Fruit fly (Drosophila melanogaster) whole organism, adult: ENCODE measurements around the gene CG9395.

Experiments used
- CG11617 ChIP-seq: fragments of 200-800 bp; sonication (Bioruptor generic); optimal IDR thresholded peaks from 2 replicates; lab custom pipeline; 2017; ENCODE audit warnings: mild to moderate bottlenecking, missing biosample characterization, missing genetic modification reagents, missing genetic modification characterization
- CG12768 ChIP-seq: fragments of 200-800 bp; sonication (Bioruptor generic); optimal IDR thresholded peaks from 2 replicates; lab custom pipeline; 2017; ENCODE audit warnings: missing biosample characterization, missing genetic modification characterization, mild to moderate bottlenecking, moderate library complexity, missing genetic modification reagents
- CG14711 ChIP-seq: fragments of 200-800 bp; sonication (Bioruptor generic); optimal IDR thresholded peaks from 2 replicates; lab custom pipeline; 2018; ENCODE audit warnings: missing biosample characterization, mild to moderate bottlenecking, missing genetic modification characterization, moderate library complexity
- CG1620 ChIP-seq: fragments of 200-800 bp; sonication (Bioruptor generic); optimal IDR thresholded peaks from 2 replicates; lab custom pipeline; 2016; ENCODE audit warnings: missing biosample characterization, missing genetic modification characterization
- CG33017 ChIP-seq: fragments of 200-800 bp; sonication (Bioruptor generic); optimal IDR thresholded peaks from 2 replicates; lab custom pipeline; 2018; ENCODE audit warnings: missing biosample characterization, mild to moderate bottlenecking, missing genetic modification characterization, moderate library complexity
- CG5204 ChIP-seq: fragments of 200-800 bp; sonication (Bioruptor generic); optimal IDR thresholded peaks from 2 replicates; lab custom pipeline; 2016; ENCODE audit warnings: missing biosample characterization, missing genetic modification characterization
- CG7045 ChIP-seq: fragments of 200-800 bp; sonication (Bioruptor generic); optimal IDR thresholded peaks from 2 replicates; lab custom pipeline; 2017; ENCODE audit warnings: missing biosample characterization, mild to moderate bottlenecking, missing genetic modification characterization
- CG7101 ChIP-seq: fragments of 200-800 bp; sonication (Bioruptor generic); optimal IDR thresholded peaks from 2 replicates; lab custom pipeline; 2018; ENCODE audit warnings: missing biosample characterization, mild to moderate bottlenecking, missing genetic modification characterization, moderate library complexity
- Clk ChIP-seq: fragments of 200-800 bp; sonication (Bioruptor generic); optimal IDR thresholded peaks from 2 replicates; lab custom pipeline; 2017; ENCODE audit warnings: missing biosample characterization, missing genetic modification characterization
- Crg-1 ChIP-seq: fragments of 200-800 bp; sonication (Bioruptor generic); optimal IDR thresholded peaks from 2 replicates; lab custom pipeline; 2016; ENCODE audit warnings: missing biosample characterization, missing genetic modification characterization
- Hr96 ChIP-seq: fragments of 200-800 bp; sonication (Bioruptor generic); optimal IDR thresholded peaks from 2 replicates; lab custom pipeline; 2016; ENCODE audit warnings: missing biosample characterization, missing genetic modification characterization
- Mnt ChIP-seq: fragments of 200-800 bp; sonication (Bioruptor generic); optimal IDR thresholded peaks from 2 replicates; lab custom pipeline; 2016; ENCODE audit warnings: missing biosample characterization, mild to moderate bottlenecking, missing genetic modification characterization
- bab1 ChIP-seq: fragments of 200-800 bp; sonication (Bioruptor generic); optimal IDR thresholded peaks from 3 replicates; lab custom pipeline; 2019; ENCODE audit warnings: missing biosample characterization, mild to moderate bottlenecking, missing genetic modification characterization, moderate library complexity
- cic ChIP-seq: fragments of 200-800 bp; sonication (Bioruptor generic); optimal IDR thresholded peaks from 2 replicates; lab custom pipeline; 2017; ENCODE audit warnings: missing biosample characterization, mild to moderate bottlenecking, missing genetic modification characterization, moderate library complexity
- cnc ChIP-seq, 2 experiments: fragments of >200 bp; optimal IDR thresholded peaks; 2 replicates each; lab custom pipeline; 2017
- kay ChIP-seq: fragments of 200-800 bp; sonication (Bioruptor generic); peaks from one replicate; lab custom pipeline; 2016; ENCODE audit warnings: missing biosample characterization, missing genetic modification characterization, borderline replicate concordance
- ovo ChIP-seq: fragments of 200-800 bp; sonication (Bioruptor generic); optimal IDR thresholded peaks from 2 replicates; lab custom pipeline; 2016; ENCODE audit warnings: missing biosample characterization, missing genetic modification characterization
- pad ChIP-seq: fragments of 200-800 bp; sonication (Bioruptor generic); optimal IDR thresholded peaks from 3 replicates; lab custom pipeline; 2017; ENCODE audit warnings: missing biosample characterization, missing genetic modification characterization, mild to moderate bottlenecking, moderate library complexity, missing genetic modification reagents
- tj ChIP-seq: fragments of 200-800 bp; sonication (Bioruptor generic); optimal IDR thresholded peaks from 3 replicates; lab custom pipeline; 2017; ENCODE audit warnings: missing biosample characterization, mild to moderate bottlenecking, missing genetic modification characterization, moderate library complexity
- toe ChIP-seq: fragments of 200-800 bp; sonication (Bioruptor generic); optimal IDR thresholded peaks from 2 replicates; lab custom pipeline; 2016; ENCODE audit warnings: missing biosample characterization, missing genetic modification characterization

Gene CG9395

dm6 chr2L:13361465-13361864 lies 6.6 kb upstream of the CG9395 start, which contains the start of gene CG9377:
TSS of gene CG9377 (minus strand) at chr2L:13361565.
- TF ChIP-seq CG7101 (tag; lab: Kevin White, UChicago) (no peak), cnc (optimal IDR thresholded peaks at IDR 0.05; lab: Kevin White, UChicago) (no peak), CG11617 (GFP tag; lab: Kevin White, UChicago) (no peak), cic (no peak), ovo (GFP tag; lab: Kevin White, UChicago) (no peak), pad (no peak), CG1620 (GFP tag; lab: Kevin White, UChicago) (no peak), CG7045 (GFP tag; lab: Kevin White, UChicago) (no peak), bab1 (no peak), CG33017 (no peak), Crg-1 (GFP tag; lab: Kevin White, UChicago) (no peak), Hr96 (GFP tag; lab: Kevin White, UChicago) (no peak), kay (GFP tag; lab: Kevin White, UChicago) (no peak), Clk (GFP tag; lab: Kevin White, UChicago) (no peak), CG14711 (no peak), toe (GFP tag; lab: Kevin White, UChicago) (no peak), CG12768 (GFP tag; lab: Kevin White, UChicago) (no peak)

dm6 chr2L:13349237-13349902 lies 5.5 kb downstream of the CG9395 start:
- TF ChIP-seq kay (GFP tag; lab: Kevin White, UChicago) (peak; percentile 38), CG5204 (GFP tag; lab: Kevin White, UChicago) (no peak), CG7101 (tag; lab: Kevin White, UChicago) (peak; percentile 15), pad (peak; percentile 94)

- TF ChIP-seq kay (GFP tag; lab: Kevin White, UChicago) (peak; percentile 54), CG1620 (GFP tag; lab: Kevin White, UChicago) (no peak), Mnt (GFP tag; lab: Kevin White, UChicago) (no peak), tj (GFP tag; lab: Kevin White, UChicago) (no peak), CG14711 (no peak), CG7101 (tag; lab: Kevin White, UChicago) (peak; percentile 18)
These were observed 7.4 kb downstream of the CG9395 start, which contains the start of gene CG16826 for dm6 chr2L:13347473-13347872. TSS of gene CG16826 (plus strand) at chr2L:13347773.

dm6 chr2L:13332736-13333135 lies 22.1 kb downstream of the CG9395 start:
- TF ChIP-seq ovo (GFP tag; lab: Kevin White, UChicago) (no peak), cnc (optimal IDR thresholded peaks at IDR 0.05; lab: Kevin White, UChicago) (no peak), cic (no peak), CG7101 (tag; lab: Kevin White, UChicago) (no peak), CG33017 (no peak), CG14711 (no peak), tj (GFP tag; lab: Kevin White, UChicago) (no peak), Hr96 (GFP tag; lab: Kevin White, UChicago) (no peak)

- TF ChIP-seq CG33017, result peak; percentile 17
- no peak for TF ChIP-seq pad
These were observed 22.9 kb downstream of the CG9395 start for dm6 chr2L:13331868-13332544.

- TF ChIP-seq toe (GFP tag; lab: Kevin White, UChicago) (no peak), CG7045 (GFP tag; lab: Kevin White, UChicago) (no peak), pad (no peak), Crg-1 (GFP tag; lab: Kevin White, UChicago) (no peak), Clk (GFP tag; lab: Kevin White, UChicago) (no peak), cic (no peak), bab1 (no peak), CG33017 (no peak), CG11617 (GFP tag; lab: Kevin White, UChicago) (no peak), ovo (GFP tag; lab: Kevin White, UChicago) (no peak), CG7101 (tag; lab: Kevin White, UChicago) (no peak), CG12768 (GFP tag; lab: Kevin White, UChicago) (no peak), tj (GFP tag; lab: Kevin White, UChicago) (no peak), CG1620 (GFP tag; lab: Kevin White, UChicago) (no peak), Mnt (GFP tag; lab: Kevin White, UChicago) (no peak), Hr96 (GFP tag; lab: Kevin White, UChicago) (no peak)
These were observed 23.9 kb downstream of the CG9395 start, which contains the start of gene hbt for dm6 chr2L:13331021-13331420. TSS of gene hbt (minus strand) at chr2L:13331121.

- TF ChIP-seq CG7045 (GFP tag; lab: Kevin White, UChicago) (no peak), pad (no peak), CG33017 (no peak), toe (GFP tag; lab: Kevin White, UChicago) (no peak), bab1 (no peak), tj (GFP tag; lab: Kevin White, UChicago) (no peak), ovo (GFP tag; lab: Kevin White, UChicago) (no peak), Mnt (GFP tag; lab: Kevin White, UChicago) (no peak)
These were observed 29.1 kb downstream of the CG9395 start for dm6 chr2L:13325823-13326222.
